Fruit fly (Drosophila melanogaster) whole organism, wandering third instar larva: Measurements from ENCODE around the gene BBS1.

Source experiments
- Abd-B ChIP-seq: fragments of >200 bp; optimal IDR thresholded peaks from 2 replicates; lab custom pipeline; 2017; ENCODE audit warnings: missing biosample characterization, missing genetic modification characterization
- CG32264 ChIP-seq: fragments of 200-800 bp; sonication (Bioruptor generic); optimal IDR thresholded peaks from 2 replicates; lab custom pipeline; 2016; ENCODE audit warnings: missing biosample characterization, missing genetic modification characterization
- CG9705 ChIP-seq: fragments of 200-800 bp; sonication (Bioruptor generic); optimal IDR thresholded peaks from 2 replicates; lab custom pipeline; 2018; ENCODE audit warnings: missing biosample characterization, mild to moderate bottlenecking, missing genetic modification characterization
- CrebA ChIP-seq: fragments of 200-800 bp; sonication (Bioruptor generic); optimal IDR thresholded peaks from 2 replicates; lab custom pipeline; 2016; ENCODE audit warnings: missing biosample characterization, mild to moderate bottlenecking, missing genetic modification characterization, borderline replicate concordance
- Dfd ChIP-seq: fragments of >200 bp; optimal IDR thresholded peaks from 2 replicates; lab custom pipeline; 2017; ENCODE audit warnings: missing biosample characterization, missing genetic modification characterization
- Dif ChIP-seq: fragments of 200-275, 200-300 bp; sonication (Bioruptor generic); optimal IDR thresholded peaks from 2 replicates; lab custom pipeline; 2018; ENCODE audit warnings: missing biosample characterization, missing genetic modification characterization; ENCODE audit not compliant: partially characterized antibody
- GATAd ChIP-seq: sonication (Bioruptor generic); optimal IDR thresholded peaks from 2 replicates; lab custom pipeline; 2016; ENCODE audit warnings: missing biosample characterization, missing genetic modification characterization
- HLH106 ChIP-seq: fragments of 200-800 bp; optimal IDR thresholded peaks from 3 replicates; lab custom pipeline; 2019; ENCODE audit warnings: missing biosample characterization, mild to moderate bottlenecking, missing genetic modification characterization, moderate library complexity
- Hnf4 ChIP-seq: fragments of 200-800 bp; sonication (Bioruptor generic); optimal IDR thresholded peaks from 2 replicates; lab custom pipeline; 2016; ENCODE audit warnings: missing biosample characterization, mild to moderate bottlenecking, missing genetic modification characterization
- Hr78 ChIP-seq: fragments of >200 bp; optimal IDR thresholded peaks from 2 replicates; lab custom pipeline; 2017; ENCODE audit warnings: missing biosample characterization, missing genetic modification characterization
- Hr83 ChIP-seq: fragments of 200-300 bp; sonication (Bioruptor generic); optimal IDR thresholded peaks from 2 replicates; lab custom pipeline; 2016; ENCODE audit warnings: missing biosample characterization, mild to moderate bottlenecking, missing genetic modification characterization, moderate library complexity; ENCODE audit not compliant: poor library complexity, severe bottlenecking
- Jra ChIP-seq: sonication (Bioruptor generic); optimal IDR thresholded peaks from 2 replicates; lab custom pipeline; 2016; ENCODE audit warnings: missing biosample characterization, missing genetic modification characterization
- Mio ChIP-seq: sonication (Bioruptor generic); optimal IDR thresholded peaks from 2 replicates; lab custom pipeline; 2016; ENCODE audit warnings: missing biosample characterization, missing genetic modification characterization
- Myc ChIP-seq: fragments of >200 bp; optimal IDR thresholded peaks from 2 replicates; lab custom pipeline; 2017
- N ChIP-seq: fragments of >200 bp; optimal IDR thresholded peaks from 2 replicates; lab custom pipeline; 2018; ENCODE audit warnings: missing biosample characterization, missing external identifiers, missing genetic modification characterization
- OdsH ChIP-seq: fragments of 200-800 bp; sonication (Bioruptor generic); optimal IDR thresholded peaks from 2 replicates; lab custom pipeline; 2016; ENCODE audit warnings: missing biosample characterization, mild to moderate bottlenecking, missing genetic modification characterization
- Rel ChIP-seq, 2 experiments: fragments of 200-800 bp; sonication (Bioruptor generic) in 1 of 2; optimal IDR thresholded peaks; 2 replicates in 1 of 2; 3 replicates in 1 of 2; lab custom pipeline; 2016 to 2019; ENCODE audit warnings: mild to moderate bottlenecking in 2 of 2, missing biosample characterization in 2 of 2, missing genetic modification characterization in 2 of 2, moderate library complexity in 1 of 2
- Sp1 ChIP-seq: fragments of 200-800 bp; sonication (Bioruptor generic); optimal IDR thresholded peaks from 3 replicates; lab custom pipeline; 2019; ENCODE audit warnings: missing biosample characterization, mild to moderate bottlenecking, missing genetic modification characterization, moderate library complexity
- Vsx2 ChIP-seq: fragments of 200-300, 225-300 bp; sonication (Bioruptor generic); optimal IDR thresholded peaks from 2 replicates; lab custom pipeline; 2018; ENCODE audit warnings: missing biosample characterization, missing genetic modification characterization; ENCODE audit not compliant: partially characterized antibody
- br ChIP-seq: fragments of 200-800 bp; sonication (Bioruptor generic); optimal IDR thresholded peaks from 2 replicates; lab custom pipeline; 2016; ENCODE audit warnings: missing biosample characterization, missing genetic modification characterization
- brk ChIP-seq: fragments of 200-800 bp; sonication (Bioruptor generic); optimal IDR thresholded peaks from 2 replicates; lab custom pipeline; 2016; ENCODE audit warnings: missing biosample characterization, mild to moderate bottlenecking, missing genetic modification characterization
- dl ChIP-seq, 2 experiments: fragments of 175-275, 200-275 bp in 1 of 2; fragments of 200-275 bp in 1 of 2; sonication (Bioruptor generic); optimal IDR thresholded peaks; lab custom pipeline; 2018; ENCODE audit warnings: mild to moderate bottlenecking in 2 of 2, missing biosample characterization in 2 of 2, missing genetic modification characterization in 2 of 2, moderate library complexity in 2 of 2; ENCODE audit not compliant: partially characterized antibody in 2 of 2, insufficient read depth in 1 of 2
- dmrt93B ChIP-seq: fragments of 200-800 bp; sonication (Bioruptor generic); optimal IDR thresholded peaks from 2 replicates; lab custom pipeline; 2018; ENCODE audit warnings: missing biosample characterization, mild to moderate bottlenecking, missing genetic modification characterization
- dsf ChIP-seq: sonication (Bioruptor generic); optimal IDR thresholded peaks from 2 replicates; lab custom pipeline; 2016; ENCODE audit warnings: missing biosample characterization, missing genetic modification characterization, borderline replicate concordance
- ey ChIP-seq: fragments of 200-800 bp; sonication (Bioruptor generic); optimal IDR thresholded peaks from 2 replicates; lab custom pipeline; 2016; ENCODE audit warnings: missing biosample characterization, missing genetic modification characterization
- foxo ChIP-seq, 2 experiments: fragments of 200-800 bp; sonication (Bioruptor generic); optimal IDR thresholded peaks; 2 replicates in 1 of 2; 3 replicates in 1 of 2; lab custom pipeline; 2016 to 2017; ENCODE audit warnings: missing biosample characterization in 2 of 2, missing genetic modification characterization in 2 of 2
- fru ChIP-seq: fragments of 200-800 bp; sonication (Bioruptor generic); optimal IDR thresholded peaks from 3 replicates; lab custom pipeline; 2016; ENCODE audit warnings: missing biosample characterization, mild to moderate bottlenecking, missing genetic modification characterization
- h ChIP-seq: fragments of 200-800 bp; sonication (Bioruptor generic); optimal IDR thresholded peaks from 3 replicates; lab custom pipeline; 2016; ENCODE audit warnings: missing biosample characterization, mild to moderate bottlenecking, missing genetic modification characterization
- jim ChIP-seq: fragments of 175-275, 200-325 bp; sonication (Bioruptor generic); optimal IDR thresholded peaks from 2 replicates; lab custom pipeline; 2016; ENCODE audit warnings: missing biosample characterization, mild to moderate bottlenecking, missing genetic modification characterization
- lola ChIP-seq: fragments of >200 bp; optimal IDR thresholded peaks from 2 replicates; lab custom pipeline; 2017; ENCODE audit warnings: missing biosample characterization, missing genetic modification characterization
- pan ChIP-seq: fragments of >200 bp; optimal IDR thresholded peaks from 2 replicates; lab custom pipeline; 2017
- psq ChIP-seq: fragments of 200-800 bp; sonication (Bioruptor generic); optimal IDR thresholded peaks from 3 replicates; lab custom pipeline; 2017; ENCODE audit warnings: missing biosample characterization, mild to moderate bottlenecking, missing genetic modification characterization, moderate library complexity
- rgr ChIP-seq: fragments of 200-800 bp; sonication (Bioruptor generic); optimal IDR thresholded peaks from 3 replicates; lab custom pipeline; 2016; ENCODE audit warnings: missing biosample characterization, mild to moderate bottlenecking, missing genetic modification characterization
- sage ChIP-seq: fragments of 200-800 bp; sonication (Bioruptor generic); optimal IDR thresholded peaks from 2 replicates; lab custom pipeline; 2016; ENCODE audit warnings: missing biosample characterization, mild to moderate bottlenecking, missing genetic modification characterization
- sv ChIP-seq: fragments of 200-800 bp; sonication (Bioruptor generic); optimal IDR thresholded peaks from 3 replicates; lab custom pipeline; 2016; ENCODE audit warnings: missing biosample characterization, missing genetic modification characterization
- tai ChIP-seq: sonication (Bioruptor generic); optimal IDR thresholded peaks from 2 replicates; lab custom pipeline; 2016; ENCODE audit warnings: missing biosample characterization, missing genetic modification characterization
- usp ChIP-seq: fragments of >200 bp; optimal IDR thresholded peaks from 2 replicates; lab custom pipeline; 2017; ENCODE audit warnings: missing biosample characterization, missing genetic modification characterization
- woc ChIP-seq: sonication (Bioruptor generic); optimal IDR thresholded peaks from 2 replicates; lab custom pipeline; 2016; ENCODE audit warnings: missing biosample characterization, mild to moderate bottlenecking, missing genetic modification characterization

The BBS1 gene

dm6 chr3L:7153634-7154033, 27.9 kb downstream of the BBS1 start:
- TF ChIP-seq tai (no peak), Vsx2 (no peak), dmrt93B (GFP tag; lab: Kevin White, UChicago) (peak; percentile 38), Hr83 (no peak), usp (GFP tag; lab: Kevin White, UChicago) (no peak), Myc (lab: Kevin White, UChicago) (no peak), br (GFP tag; lab: Kevin White, UChicago) (peak; percentile 34), GATAd (GFP tag; lab: Kevin White, UChicago) (no peak), Mio (GFP tag; lab: Kevin White, UChicago) (no peak), lola (GFP tag; lab: Kevin White, UChicago) (no peak), dl (GFP tag; optimal IDR thresholded peaks at IDR 0.05; lab: Kevin White, UChicago; ENCODE audit: insufficient read depth in 1 of 2, partially characterized antibody in 2 of 2) (no peak), rgr (GFP tag; lab: Kevin White, UChicago) (peak; percentile 42), Jra (GFP tag; lab: Kevin White, UChicago) (no peak), OdsH (GFP tag; lab: Kevin White, UChicago) (peak; percentile 62), Dif (GFP tag; lab: Kevin White, UChicago) (no peak), pan (lab: Kevin White, UChicago) (no peak), sv (GFP tag; lab: Kevin White, UChicago) (no peak), HLH106 (peak; percentile 60), Rel (GFP tag; optimal IDR thresholded peaks at IDR 0.05; lab: Kevin White, UChicago) (no peak), Rel (tag; optimal IDR thresholded peaks at IDR 0.05; lab: Kevin White, UChicago) (no peak), ey (GFP tag; lab: Kevin White, UChicago) (peak; percentile 66), Abd-B (GFP tag; lab: Kevin White, UChicago) (no peak), N (GFP tag; lab: Kevin White, UChicago) (no peak), CG9705 (GFP tag; lab: Kevin White, UChicago) (no peak), brk (GFP tag; lab: Kevin White, UChicago) (peak; percentile 48), h (GFP tag; lab: Kevin White, UChicago) (peak; percentile 63), woc (peak; percentile 33), Hr78 (GFP tag; lab: Kevin White, UChicago) (no peak), CG32264 (GFP tag; lab: Kevin White, UChicago) (no peak), Hnf4 (GFP tag; lab: Kevin White, UChicago) (peak; percentile 41), psq (GFP tag; lab: Kevin White, UChicago) (peak; percentile 30), fru (GFP tag; lab: Kevin White, UChicago) (peak; percentile 70), CrebA (GFP tag; lab: Kevin White, UChicago) (no peak), Sp1 (GFP tag; lab: Kevin White, UChicago) (peak; percentile 63), sage (GFP tag; lab: Kevin White, UChicago) (no peak), foxo (GFP tag; optimal IDR thresholded peaks at IDR 0.05; lab: Kevin White, UChicago) (peak in 1 of 2 experiments; percentile 44), dsf (GFP tag; lab: Kevin White, UChicago) (no peak), Dfd (GFP tag; lab: Kevin White, UChicago) (no peak), jim (GFP tag; lab: Kevin White, UChicago) (no peak)

DNA sequence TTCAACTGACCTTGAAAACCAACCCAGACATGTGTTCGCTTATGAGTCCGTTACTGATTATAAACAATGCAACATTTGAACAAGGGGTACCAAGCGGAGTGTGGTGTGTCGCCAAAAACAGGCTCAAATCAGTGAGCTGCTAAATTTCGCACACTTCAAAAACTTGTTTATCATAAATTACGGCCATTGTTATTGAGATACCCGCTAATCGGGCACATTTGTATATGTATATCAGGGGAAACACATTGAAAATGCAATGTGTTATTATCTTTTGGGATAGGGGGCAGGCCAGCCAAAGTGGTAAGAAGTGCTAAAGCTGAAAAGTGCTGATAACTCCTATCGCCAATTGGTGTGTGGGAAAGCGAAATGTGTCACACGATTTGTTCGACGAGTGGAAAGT, 28.5 kb downstream of the BBS1 start:
- TF ChIP-seq Jra (GFP tag; lab: Kevin White, UChicago) (peak; percentile 24), CG9705 (GFP tag; lab: Kevin White, UChicago) (no peak), Rel (GFP tag; optimal IDR thresholded peaks at IDR 0.05; lab: Kevin White, UChicago) (no peak), Rel (tag; optimal IDR thresholded peaks at IDR 0.05; lab: Kevin White, UChicago) (peak; percentile 100), h (GFP tag; lab: Kevin White, UChicago) (peak; percentile 26)
- TF ChIP-seq, all 38 proteins: peak for 3
